Fruit fly (Drosophila melanogaster) Kc167 (cell line): ENCODE measurements around the gene xmas.

Experiments
- Myc ChIP-seq: fragments of >200 bp; optimal IDR thresholded peaks from 2 replicates; lab custom pipeline; 2017; ENCODE audit warnings: missing external identifiers
- Sin3A ChIP-seq: fragments of >200 bp; optimal IDR thresholded peaks from 2 replicates; lab custom pipeline; 2018; ENCODE audit warnings: missing external identifiers
- h ChIP-seq: fragments of >200 bp; optimal IDR thresholded peaks from 3 replicates; lab custom pipeline; 2018; ENCODE audit warnings: missing external identifiers
- insv ChIP-seq: fragments of >200 bp; optimal IDR thresholded peaks from 3 replicates; lab custom pipeline; 2018; ENCODE audit warnings: missing external identifiers
- psq ChIP-seq: fragments of >200 bp; optimal IDR thresholded peaks from 2 replicates; lab custom pipeline; 2017; ENCODE audit warnings: missing external identifiers
- ttk ChIP-seq: sonication (Bioruptor generic); optimal IDR thresholded peaks from 2 replicates; lab custom pipeline; 2017; ENCODE audit warnings: missing external identifiers

DNA sequence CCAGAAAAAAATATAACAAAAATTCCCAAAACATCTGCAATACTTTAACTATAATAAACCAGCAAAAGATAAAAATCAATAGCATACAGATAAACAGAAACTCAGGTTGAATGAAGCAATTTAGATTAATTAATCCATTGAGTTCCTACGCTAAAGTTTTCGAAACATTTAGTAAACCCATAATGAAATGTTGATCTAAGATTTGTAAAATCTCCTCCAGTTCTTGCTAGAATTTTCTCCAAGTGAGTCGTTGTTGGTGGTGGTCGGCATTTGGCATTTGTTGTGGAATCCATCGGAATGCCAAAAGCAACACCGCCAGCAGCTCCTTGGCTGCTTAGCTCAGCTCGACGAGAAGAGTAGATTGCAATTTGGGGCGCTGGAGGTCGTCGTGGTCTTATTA is 29.1 kb upstream of the xmas start:
- TF ChIP-seq Myc (no peak), Sin3A (lab: Kevin White, UChicago) (no peak), h (no peak), psq (lab: Kevin White, UChicago) (no peak), ttk (lab: Kevin White, UChicago) (no peak), insv (lab: Kevin White, UChicago) (no peak)
